Worm (Caenorhabditis elegans) whole organism, late embryonic: ENCODE measurements around the gene arid-1.
A peak's percentile ranks its signal among the peaks of the same experiment; 100 is the strongest.
"Not testable (repeated sequence)": the region's sequence is repeated elsewhere in the genome, so short reads cannot be mapped to it uniquely, and the experiment has no call there.

Experiments
- C08G9.2 ChIP-seq: sonication (generic microtip); optimal IDR thresholded peaks from 2 replicates; lab custom pipeline; 2016; ENCODE audit warnings: mild to moderate bottlenecking, missing genetic modification characterization, moderate library complexity, missing compliant biosample characterization
- K02D7.2 ChIP-seq: sonication (generic microtip); optimal IDR thresholded peaks from 2 replicates; lab custom pipeline; 2017; ENCODE audit warnings: mild to moderate bottlenecking, missing genetic modification characterization, missing compliant biosample characterization
- T23F11.4 ChIP-seq: fragments of 200-800 bp; sonication (Bioruptor generic); optimal IDR thresholded peaks from 2 replicates; lab custom pipeline; 2018; ENCODE audit warnings: mild to moderate bottlenecking, missing genetic modification characterization, missing compliant biosample characterization
- Y22D7AL.16 ChIP-seq: sonication (generic microtip); optimal IDR thresholded peaks from 2 replicates; lab custom pipeline; 2016; ENCODE audit warnings: missing genetic modification characterization, missing compliant biosample characterization
- ahr-1 ChIP-seq: sonication (generic microtip); optimal IDR thresholded peaks from 2 replicates; lab custom pipeline; 2016; ENCODE audit warnings: missing genetic modification characterization, missing compliant biosample characterization
- ama-1 ChIP-seq: fragments of 150-350 bp; optimal IDR thresholded peaks from 2 replicates; lab custom pipeline; 2014
- ceh-14 ChIP-seq: sonication (generic microtip); optimal IDR thresholded peaks from 2 replicates; lab custom pipeline; 2016; ENCODE audit warnings: missing genotype, missing genetic modification characterization, missing compliant biosample characterization
- ceh-2 ChIP-seq: sonication (generic microtip); optimal IDR thresholded peaks from 2 replicates; lab custom pipeline; 2016; ENCODE audit warnings: missing genotype, missing genetic modification characterization, missing compliant biosample characterization
- ceh-24 ChIP-seq: sonication (generic microtip); optimal IDR thresholded peaks from 2 replicates; lab custom pipeline; 2016; ENCODE audit warnings: mild to moderate bottlenecking, missing genetic modification characterization, missing compliant biosample characterization
- ceh-34 ChIP-seq: sonication (generic microtip); optimal IDR thresholded peaks from 2 replicates; lab custom pipeline; 2016; ENCODE audit warnings: mild to moderate bottlenecking, missing genetic modification characterization, missing compliant biosample characterization
- ceh-6 ChIP-seq: fragments of 200-800 bp; sonication (Bioruptor generic); optimal IDR thresholded peaks from 2 replicates; lab custom pipeline; 2018; ENCODE audit warnings: mild to moderate bottlenecking, missing genetic modification characterization, missing compliant biosample characterization
- che-1 ChIP-seq: sonication (generic microtip); optimal IDR thresholded peaks from 2 replicates; lab custom pipeline; 2016; ENCODE audit warnings: mild to moderate bottlenecking, missing genetic modification characterization, missing compliant biosample characterization
- dve-1 ChIP-seq: sonication (generic microtip); optimal IDR thresholded peaks from 2 replicates; lab custom pipeline; 2017; ENCODE audit warnings: antibody characterized with exemption, mild to moderate bottlenecking, missing genetic modification characterization, missing compliant biosample characterization
- elt-2 ChIP-seq: sonication (generic microtip); optimal IDR thresholded peaks from 2 replicates; lab custom pipeline; 2016; ENCODE audit warnings: missing genetic modification reagents, missing genetic modification characterization, missing compliant biosample characterization
- fkh-10 ChIP-seq: fragments of 150-350 bp; optimal IDR thresholded peaks from 2 replicates; lab custom pipeline; 2014; ENCODE audit warnings: missing biosample characterization, missing genetic modification reagents, missing genetic modification characterization
- fkh-6 ChIP-seq: sonication (generic microtip); optimal IDR thresholded peaks from 2 replicates; lab custom pipeline; 2016; ENCODE audit warnings: missing genetic modification characterization, missing compliant biosample characterization
- hlh-13 ChIP-seq: fragments of 200-800 bp; sonication (Bioruptor generic); optimal IDR thresholded peaks from 2 replicates; lab custom pipeline; 2018; ENCODE audit warnings: mild to moderate bottlenecking, missing genetic modification characterization, missing compliant biosample characterization
- hlh-15 ChIP-seq: sonication (generic microtip); optimal IDR thresholded peaks from 2 replicates; lab custom pipeline; 2016; ENCODE audit warnings: missing genetic modification characterization, missing compliant biosample characterization
- hlh-30 ChIP-seq: sonication (generic microtip); optimal IDR thresholded peaks from 2 replicates; lab custom pipeline; 2017; ENCODE audit warnings: antibody characterized with exemption, missing genetic modification characterization, missing compliant biosample characterization; ENCODE audit not compliant: insufficient read depth
- lim-6 ChIP-seq: sonication (generic microtip); optimal IDR thresholded peaks from 2 replicates; lab custom pipeline; 2016; ENCODE audit warnings: missing genetic modification characterization, missing compliant biosample characterization
- lin-11 ChIP-seq: fragments of 200-800 bp; sonication (Bioruptor generic); optimal IDR thresholded peaks from 2 replicates; lab custom pipeline; 2018; ENCODE audit warnings: mild to moderate bottlenecking, missing genetic modification characterization, missing compliant biosample characterization
- nfya-1 ChIP-seq: sonication (generic microtip); optimal IDR thresholded peaks from 2 replicates; lab custom pipeline; 2017; ENCODE audit warnings: missing genetic modification characterization, mild to moderate bottlenecking, missing compliant biosample characterization, antibody characterized with exemption, moderate library complexity
- nhr-11 ChIP-seq: fragments of 150-350 bp; optimal IDR thresholded peaks from 2 replicates; lab custom pipeline; 2014; ENCODE audit warnings: missing biosample characterization, missing genetic modification characterization
- pat-9 ChIP-seq: fragments of 200-800 bp; sonication (Bioruptor generic); optimal IDR thresholded peaks from 2 replicates; lab custom pipeline; 2018; ENCODE audit warnings: mild to moderate bottlenecking, missing genetic modification characterization, moderate library complexity, missing compliant biosample characterization
- pqm-1 ChIP-seq: sonication (generic microtip); optimal IDR thresholded peaks from 2 replicates; lab custom pipeline; 2016; ENCODE audit warnings: missing genetic modification characterization, missing compliant biosample characterization
- pros-1 ChIP-seq: fragments of 150-350 bp; optimal IDR thresholded peaks from 2 replicates; lab custom pipeline; 2014; ENCODE audit warnings: missing biosample characterization, missing genetic modification reagents, missing genetic modification characterization
- ref-2 ChIP-seq: sonication (generic microtip); optimal IDR thresholded peaks from 2 replicates; lab custom pipeline; 2016; ENCODE audit warnings: missing genetic modification characterization, missing compliant biosample characterization
- rnt-1 ChIP-seq: sonication (generic microtip); optimal IDR thresholded peaks from 2 replicates; lab custom pipeline; 2016; ENCODE audit warnings: missing genetic modification characterization, missing compliant biosample characterization
- sdc-2 ChIP-seq: sonication (generic microtip); optimal IDR thresholded peaks from 2 replicates; lab custom pipeline; 2016; ENCODE audit warnings: missing genotype, missing genetic modification characterization, missing compliant biosample characterization
- sox-4 ChIP-seq: sonication (generic microtip); optimal IDR thresholded peaks from 2 replicates; lab custom pipeline; 2017; ENCODE audit warnings: mild to moderate bottlenecking, missing genetic modification characterization, inconsistent platforms, missing compliant biosample characterization
- unc-55 ChIP-seq: sonication (generic microtip); optimal IDR thresholded peaks from 2 replicates; lab custom pipeline; 2017; ENCODE audit warnings: missing biosample characterization, missing genetic modification reagents, missing genetic modification characterization
- zip-5 ChIP-seq: sonication (generic microtip); optimal IDR thresholded peaks from 2 replicates; lab custom pipeline; 2016; ENCODE audit warnings: missing genetic modification characterization, missing compliant biosample characterization

Gene arid-1

DNA sequence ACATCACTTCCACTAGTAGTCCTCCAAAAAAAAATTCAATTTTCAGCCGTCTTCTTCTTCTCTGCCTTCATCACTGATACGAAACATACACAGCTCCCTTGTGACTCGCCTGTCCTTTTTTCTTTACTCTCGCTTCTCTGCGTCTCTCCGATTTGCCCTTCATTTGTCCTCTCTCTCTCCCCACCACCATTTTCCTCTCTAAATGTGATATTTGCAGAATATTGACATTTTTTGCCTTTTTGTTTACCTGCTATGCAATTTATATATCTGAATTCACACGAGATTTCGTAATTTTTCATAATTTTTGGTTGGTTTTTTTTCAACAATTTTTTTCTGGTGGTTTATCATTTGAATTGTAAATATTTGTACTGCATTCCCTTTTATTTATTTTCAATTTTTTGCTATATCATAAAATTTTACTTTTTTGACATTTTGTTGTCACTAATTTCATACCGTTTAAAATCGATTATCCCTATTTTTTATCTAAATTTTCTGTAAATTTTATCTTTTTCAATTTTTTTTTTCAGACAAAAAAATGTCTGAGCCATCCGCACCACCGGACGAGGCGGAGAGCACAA is 18.0 kb downstream of the arid-1 start, which contains the start of gene lec-12:
Gene lec-12 (plus strand): TSS at position 528 of the 578 bp plus-strand sequence.
- TF ChIP-seq rnt-1: no peak

DNA sequence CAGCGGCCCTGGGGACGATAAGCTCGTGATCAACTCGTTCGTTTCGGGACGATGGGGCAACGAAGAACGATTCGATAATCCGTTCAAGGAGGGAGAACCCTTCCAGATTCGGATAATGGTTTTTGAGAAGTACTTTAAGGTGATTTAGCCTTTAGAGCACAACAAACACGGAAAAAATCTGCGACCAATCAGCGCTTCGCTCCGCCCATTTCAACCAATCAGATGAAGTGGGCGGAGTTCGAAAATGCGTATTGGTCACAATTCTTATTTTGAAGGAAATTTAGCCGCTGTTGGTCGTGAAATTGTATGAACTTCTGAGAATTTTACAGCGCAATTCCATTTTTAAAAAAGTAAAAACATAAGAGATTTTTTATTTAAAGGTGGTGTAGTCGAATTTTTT is 20.8 kb downstream of the arid-1 start:
- TF ChIP-seq hlh-15 (tag; lab: Kevin White, UChicago): no peak
- peak; percentile 86 for TF ChIP-seq nfya-1 (tag; lab: Kevin White, UChicago)
- TF ChIP-seq, all 69 proteins: peak for 1

DNA sequence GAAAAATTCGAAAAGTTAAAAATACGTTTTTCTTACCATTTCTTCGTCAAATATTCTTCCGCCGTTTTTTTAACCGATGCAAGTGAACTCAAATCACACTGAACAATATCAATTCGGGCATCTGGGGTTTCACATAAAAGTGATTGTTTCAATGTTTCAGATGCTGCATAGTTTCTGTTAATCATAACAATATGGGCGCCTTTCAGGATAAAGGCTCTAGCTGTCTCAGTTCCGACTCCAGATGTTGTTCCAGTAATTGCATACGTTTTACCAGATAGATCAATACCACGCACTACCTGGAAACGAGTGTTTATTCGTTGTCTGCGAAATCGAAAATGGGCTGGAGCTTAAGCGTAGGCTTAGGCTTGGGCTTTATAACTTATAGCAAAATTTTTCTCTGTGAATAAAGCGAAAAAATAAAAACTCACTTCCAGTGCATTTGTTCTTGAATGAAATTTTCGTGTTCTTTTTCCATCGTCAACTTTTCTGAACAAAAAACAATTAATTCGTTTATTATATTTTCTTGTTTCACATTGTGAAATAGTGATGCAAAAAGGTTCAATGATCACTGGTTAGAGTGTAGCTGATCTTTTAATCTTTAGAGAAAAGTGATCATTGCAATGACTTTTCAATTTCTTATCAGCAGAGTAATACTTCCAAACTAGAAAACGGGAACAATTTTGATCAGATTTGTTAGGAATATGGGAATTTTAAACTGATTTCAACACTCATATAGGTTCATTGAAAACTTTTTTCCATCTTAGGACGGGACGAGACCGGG is 25.6 kb downstream of the arid-1 start:
- TF ChIP-seq ceh-14 (tag; lab: Kevin White, UChicago) (no peak), ama-1 (lab: Kevin White, UChicago) (no peak), hlh-30 (tag; lab: Kevin White, UChicago) (no peak), fkh-6 (no peak), C08G9.2 (no peak), hlh-15 (tag; lab: Kevin White, UChicago) (no peak), T23F11.4 (no peak), unc-55 (no peak), che-1 (tag; lab: Kevin White, UChicago) (no peak), ceh-6 (GFP tag; lab: Kevin White, UChicago) (no peak), sox-4 (tag; lab: Kevin White, UChicago) (no peak), ref-2 (no peak), fkh-10 (GFP tag; lab: Kevin White, UChicago) (no peak)

DNA sequence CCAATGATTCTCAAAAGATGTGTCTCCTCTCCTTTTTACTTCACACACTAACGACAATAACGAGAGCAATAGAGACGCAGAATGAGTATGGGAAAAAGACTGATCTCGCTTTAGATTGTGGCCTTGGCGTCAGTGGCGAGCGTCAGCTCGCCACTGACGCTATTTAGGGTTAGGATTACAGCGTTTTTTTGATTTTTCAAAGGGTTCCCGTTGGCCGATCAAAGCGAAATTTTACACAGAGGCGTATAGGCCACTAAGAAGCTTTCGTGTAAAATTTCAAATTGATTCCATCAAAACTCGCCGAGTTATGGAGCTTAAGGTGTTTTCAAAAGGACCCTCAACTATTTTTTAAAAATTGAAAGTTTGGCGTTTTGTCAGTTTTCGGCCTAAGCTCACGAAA is 26.7 kb downstream of the arid-1 start, which contains the start of gene DC2.5:
Gene DC2.5 (minus strand): TSS at position 101 of the 400 bp plus-strand sequence.
- not testable (repeated sequence) for TF ChIP-seq ceh-34, dve-1, K02D7.2 (tag; lab: Kevin White, UChicago)

DNA sequence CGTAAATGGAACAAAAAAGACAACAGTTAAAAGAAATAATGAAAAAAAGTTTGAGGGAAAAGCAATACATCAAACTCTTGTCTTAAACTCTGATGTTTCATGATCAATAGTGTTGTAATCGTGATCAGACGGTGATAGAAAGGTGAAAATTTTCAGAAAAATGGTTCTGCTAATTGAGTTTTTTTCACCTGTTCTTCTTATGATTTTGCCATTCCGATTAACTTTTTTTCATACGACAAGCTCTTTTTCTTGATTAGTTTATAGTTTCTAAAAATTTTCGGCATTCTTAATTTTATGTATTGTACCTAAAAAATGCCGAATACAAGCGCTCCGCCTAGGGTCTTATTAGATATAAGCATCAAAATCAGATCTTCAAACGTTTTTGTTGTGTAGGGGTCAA is 29.7 kb downstream of the arid-1 start:
- no peak for TF ChIP-seq lin-11 (tag; lab: Kevin White, UChicago)
- TF ChIP-seq ahr-1: no peak
- TF ChIP-seq pros-1 (tag; lab: Kevin White, UChicago): no peak
- no peak for TF ChIP-seq ceh-34 (tag; lab: Kevin White, UChicago)
- no peak for TF ChIP-seq hlh-13 (GFP tag; lab: Kevin White, UChicago)
- TF ChIP-seq Y22D7AL.16 (tag; lab: Kevin White, UChicago): no peak
- TF ChIP-seq sox-4 (tag; lab: Kevin White, UChicago): no peak
- no peak for TF ChIP-seq nhr-11 (tag; lab: Kevin White, UChicago)
- TF ChIP-seq pat-9: no peak
- TF ChIP-seq lim-6: no peak
- TF ChIP-seq elt-2 (tag; lab: Kevin White, UChicago): no peak
- no peak for TF ChIP-seq sdc-2 (tag; lab: Kevin White, UChicago)
- TF ChIP-seq zip-5 (tag; lab: Kevin White, UChicago): no peak

DNA sequence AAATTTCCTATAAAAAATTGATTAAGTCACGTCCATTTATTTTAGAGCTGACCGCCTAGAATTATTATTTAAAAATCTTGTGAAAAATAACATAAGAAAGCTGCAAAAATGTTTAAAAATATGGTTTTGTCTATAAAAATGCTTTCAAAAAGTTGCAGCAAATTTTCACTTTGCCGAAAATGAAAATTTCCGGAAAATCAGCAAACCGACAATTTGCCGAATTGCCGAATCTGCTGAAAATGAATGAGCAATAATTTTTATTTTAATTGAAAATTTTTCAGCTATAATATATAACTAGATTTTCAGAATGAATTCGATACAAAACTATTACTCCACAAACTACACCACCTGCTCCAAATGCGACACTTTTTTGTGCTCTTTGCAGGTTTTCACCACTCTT is 30.9 kb downstream of the arid-1 start, which contains the start of gene srh-78:
Gene srh-78 (plus strand): TSS at position 301 of the 400 bp plus-strand sequence.
- TF ChIP-seq ceh-24 (tag; lab: Kevin White, UChicago): no peak
- TF ChIP-seq ceh-2 (tag; lab: Kevin White, UChicago): no peak
- no peak for TF ChIP-seq ceh-6 (GFP tag; lab: Kevin White, UChicago)
- TF ChIP-seq zip-5 (tag; lab: Kevin White, UChicago): no peak
- TF ChIP-seq pqm-1 (tag; lab: Kevin White, UChicago): no peak
